Worm (Caenorhabditis elegans) whole organism, L4 larva: ENCODE data around the gene smg-8.

Source experiments
- D1046.2 ChIP-seq: fragments of 200-800 bp; sonication (Bioruptor generic); IDR thresholded peaks from 2 replicates; pipeline ENCODE4 v1.3.6; 2022; ENCODE audit warnings: missing genetic modification characterization, missing compliant biosample characterization
- F37D6.2 ChIP-seq: sonication (generic microtip); optimal IDR thresholded peaks from 2 replicates; lab custom pipeline; 2016; ENCODE audit warnings: mild to moderate bottlenecking, missing genetic modification characterization, missing compliant biosample characterization
- F49E8.2 ChIP-seq: sonication (generic microtip); optimal IDR thresholded peaks from 2 replicates; lab custom pipeline; 2016; ENCODE audit warnings: missing compliant biosample characterization, mild to moderate bottlenecking, missing genetic modification characterization, borderline replicate concordance
- T26A8.4 ChIP-seq: fragments of 200-800 bp; sonication (Bioruptor generic); IDR thresholded peaks from 2 replicates; pipeline ENCODE4 v1.3.6; 2022; ENCODE audit warnings: missing genetic modification characterization, missing compliant biosample characterization
- Y48G9A.11 ChIP-seq: fragments of 200-800 bp; sonication (Bioruptor generic); IDR thresholded peaks from 2 replicates; pipeline ENCODE4 v1.3.6; 2022; ENCODE audit warnings: missing genetic modification reagents, missing genetic modification characterization, missing compliant biosample characterization
- Y5F2A.4 ChIP-seq: fragments of 200-800 bp; sonication (Bioruptor generic); optimal IDR thresholded peaks from 2 replicates; lab custom pipeline; 2018; ENCODE audit warnings: mild to moderate bottlenecking, missing genetic modification characterization, missing compliant biosample characterization
- ZK337.2 ChIP-seq: fragments of 200-800 bp; sonication (Bioruptor generic); IDR thresholded peaks from 2 replicates; pipeline ENCODE4 v1.3.6; 2022; ENCODE audit warnings: missing genetic modification reagents, missing genetic modification characterization, missing compliant biosample characterization
- aha-1 ChIP-seq: fragments of 150-350 bp; peaks from one replicate; lab custom pipeline; 2014; ENCODE audit warnings: missing biosample characterization, missing genetic modification characterization
- ceh-20 ChIP-seq: fragments of 200-800 bp; sonication (Bioruptor generic); IDR thresholded peaks from 2 replicates; pipeline ENCODE4 v1.3.6; 2022; ENCODE audit warnings: missing genetic modification reagents, missing genetic modification characterization, missing compliant biosample characterization
- ceh-28 ChIP-seq: fragments of 150-350 bp; optimal IDR thresholded peaks from 2 replicates; lab custom pipeline; 2014; ENCODE audit warnings: missing biosample characterization, missing genetic modification reagents, missing genetic modification characterization
- ceh-44 ChIP-seq: fragments of 200-800 bp; sonication (Bioruptor generic); IDR thresholded peaks from 2 replicates; pipeline ENCODE4 v1.3.6; 2022; ENCODE audit warnings: missing genetic modification reagents, missing genetic modification characterization, missing compliant biosample characterization
- ces-1 ChIP-seq: fragments of 150-350 bp; sonication (generic microtip); optimal IDR thresholded peaks from 4 replicates; lab custom pipeline; 2014; ENCODE audit warnings: missing biosample characterization, missing genetic modification reagents, missing genetic modification characterization
- cey-2 ChIP-seq: sonication (generic microtip); optimal IDR thresholded peaks from 3 replicates; lab custom pipeline; 2017; ENCODE audit warnings: missing genetic modification characterization, mild to moderate bottlenecking, missing compliant biosample characterization, antibody characterized with exemption, borderline replicate concordance; ENCODE audit not compliant: insufficient read depth
- daf-16 ChIP-seq, 3 experiments: sonication (generic microtip); optimal IDR thresholded peaks; 2 replicates each; lab custom pipeline; 2016 to 2017; ENCODE audit warnings: missing genetic modification characterization in 3 of 3, missing genetic modification reagents in 3 of 3, mild to moderate bottlenecking in 2 of 3, missing compliant biosample characterization in 2 of 3, missing biosample characterization in 1 of 3, moderate library complexity in 1 of 3
- daf-19 ChIP-seq: fragments of 200-800 bp; sonication (Bioruptor generic); conservative IDR thresholded peaks from 2 replicates; pipeline ENCODE4 v1.3.6; 2022; ENCODE audit warnings: missing genetic modification characterization, missing compliant biosample characterization
- daf-8 ChIP-seq: fragments of 200-800 bp; sonication (Bioruptor generic); IDR thresholded peaks from 2 replicates; pipeline ENCODE4 v1.3.6; 2022; ENCODE audit warnings: missing genetic modification characterization, missing compliant biosample characterization
- dmd-6 ChIP-seq: fragments of 200-800 bp; sonication (Bioruptor generic); IDR thresholded peaks from 2 replicates; pipeline ENCODE4 v1.3.6; 2022; ENCODE audit warnings: missing genetic modification reagents, missing genetic modification characterization, missing compliant biosample characterization
- dpl-1 ChIP-seq: fragments of 150-350 bp; optimal IDR thresholded peaks from 2 replicates; lab custom pipeline; 2014; ENCODE audit warnings: missing biosample characterization, missing genetic modification reagents, missing genetic modification characterization
- dve-1 ChIP-seq: sonication (generic microtip); optimal IDR thresholded peaks from 2 replicates; lab custom pipeline; 2017; ENCODE audit warnings: antibody characterized with exemption, mild to moderate bottlenecking, missing genetic modification characterization, missing compliant biosample characterization; ENCODE audit not compliant: insufficient read depth
- fkh-10 ChIP-seq: fragments of 150-350 bp; optimal IDR thresholded peaks from 2 replicates; lab custom pipeline; 2014; ENCODE audit warnings: missing biosample characterization, missing genetic modification reagents, missing genetic modification characterization
- hif-1 ChIP-seq, 2 experiments: sonication (generic microtip); optimal IDR thresholded peaks; 2 replicates each; lab custom pipeline; 2016 to 2017; ENCODE audit warnings: missing compliant biosample characterization in 2 of 2, missing genetic modification characterization in 2 of 2, missing genetic modification reagents in 2 of 2, missing genotype in 2 of 2, mild to moderate bottlenecking in 1 of 2
- hlh-11 ChIP-seq: fragments of 200-800 bp; sonication (Bioruptor generic); optimal IDR thresholded peaks from 2 replicates; lab custom pipeline; 2018; ENCODE audit warnings: mild to moderate bottlenecking, missing genetic modification characterization, missing compliant biosample characterization
- hlh-30 ChIP-seq: sonication (generic microtip); optimal IDR thresholded peaks from 2 replicates; lab custom pipeline; 2017; ENCODE audit warnings: antibody characterized with exemption, mild to moderate bottlenecking, missing genetic modification characterization, missing compliant biosample characterization; ENCODE audit not compliant: insufficient read depth
- hmg-1.1 ChIP-seq: fragments of 200-800 bp; sonication (Bioruptor generic); IDR thresholded peaks from 2 replicates; pipeline ENCODE4 v1.3.6; 2022; ENCODE audit warnings: missing genetic modification reagents, missing genetic modification characterization, missing compliant biosample characterization
- jun-1 ChIP-seq: fragments of 150-350 bp; optimal IDR thresholded peaks from 2 replicates; lab custom pipeline; 2014; ENCODE audit warnings: missing biosample characterization, missing genetic modification reagents, missing genetic modification characterization
- lin-15B ChIP-seq: fragments of 150-350 bp; sonication (generic microtip); optimal IDR thresholded peaks from 3 replicates; lab custom pipeline; 2014; ENCODE audit warnings: missing biosample characterization, missing genetic modification characterization
- lin-38 ChIP-seq: fragments of 200-800 bp; sonication (Bioruptor generic); IDR thresholded peaks from 2 replicates; pipeline ENCODE4 v1.3.6; 2022; ENCODE audit warnings: missing genetic modification reagents, missing genetic modification characterization, missing compliant biosample characterization
- lsy-2 ChIP-seq, 2 experiments: fragments of 150-350 bp in 1 of 2; sonication (generic microtip) in 1 of 2; optimal IDR thresholded peaks; 2 replicates each; lab custom pipeline; 2014 to 2017; ENCODE audit warnings: missing biosample characterization in 2 of 2, missing genetic modification characterization in 2 of 2
- madf-9 ChIP-seq: fragments of 200-800 bp; sonication (Bioruptor generic); conservative IDR thresholded peaks from 2 replicates; pipeline ENCODE4 v1.3.6; 2022; ENCODE audit warnings: missing genetic modification reagents, missing genetic modification characterization, missing compliant biosample characterization
- mdl-1 ChIP-seq, 2 experiments: fragments of 150-350 bp in 1 of 2; sonication (generic microtip) in 1 of 2; optimal IDR thresholded peaks; 2 replicates each; lab custom pipeline; 2014 to 2017; ENCODE audit warnings: missing biosample characterization in 2 of 2, missing genetic modification characterization in 2 of 2
- mep-1 ChIP-seq: fragments of 150-350 bp; sonication (generic microtip); optimal IDR thresholded peaks from 3 replicates; lab custom pipeline; 2014; ENCODE audit warnings: missing biosample characterization, missing genetic modification characterization
- mes-2 ChIP-seq: sonication (generic microtip); optimal IDR thresholded peaks from 2 replicates; lab custom pipeline; 2016; ENCODE audit warnings: missing genotype, mild to moderate bottlenecking, missing genetic modification characterization, missing compliant biosample characterization; ENCODE audit not compliant: poor library complexity, severe bottlenecking
- mxl-2 ChIP-seq: fragments of 200-800 bp; sonication (Bioruptor generic); conservative IDR thresholded peaks from 2 replicates; pipeline ENCODE4 v1.3.6; 2022; ENCODE audit warnings: missing genetic modification reagents, missing genetic modification characterization, missing compliant biosample characterization
- mxl-3 ChIP-seq: fragments of 200-800 bp; sonication (Bioruptor generic); optimal IDR thresholded peaks from 2 replicates; lab custom pipeline; 2018; ENCODE audit warnings: mild to moderate bottlenecking, missing genetic modification characterization, missing compliant biosample characterization
- nhr-102 ChIP-seq: sonication (generic microtip); optimal IDR thresholded peaks from 2 replicates; lab custom pipeline; 2016; ENCODE audit warnings: mild to moderate bottlenecking, missing genetic modification characterization, moderate library complexity, missing compliant biosample characterization
- nhr-28 ChIP-seq: fragments of 150-350 bp; optimal IDR thresholded peaks from 2 replicates; lab custom pipeline; 2014; ENCODE audit warnings: missing biosample characterization, missing genetic modification characterization
- nhr-42 ChIP-seq: fragments of 200-800 bp; sonication (Bioruptor generic); IDR thresholded peaks from 2 replicates; pipeline ENCODE4 v1.3.6; 2022; ENCODE audit warnings: missing genetic modification characterization, missing compliant biosample characterization
- nhr-48 ChIP-seq: sonication (generic microtip); optimal IDR thresholded peaks from 2 replicates; lab custom pipeline; 2016; ENCODE audit warnings: mild to moderate bottlenecking, missing genetic modification characterization, missing compliant biosample characterization
- nhr-77 ChIP-seq: fragments of 150-350 bp; optimal IDR thresholded peaks from 2 replicates; lab custom pipeline; 2014; ENCODE audit warnings: missing biosample characterization, missing genetic modification characterization
- pha-4 ChIP-seq, 2 experiments: fragments of 150-350 bp in 1 of 2; fragments of 200-800 bp in 1 of 2; sonication (Bioruptor generic) in 1 of 2; IDR thresholded peaks in 1 of 2; optimal IDR thresholded peaks in 1 of 2; 2 replicates each; pipeline versions ENCODE4 v1.3.6 to Lab custom; 2014 to 2022; ENCODE audit warnings: missing genetic modification characterization in 2 of 2, missing genetic modification reagents in 2 of 2, missing biosample characterization in 1 of 2, missing compliant biosample characterization in 1 of 2
- pqm-1 ChIP-seq: sonication (generic microtip); optimal IDR thresholded peaks from 2 replicates; lab custom pipeline; 2017; ENCODE audit warnings: missing biosample characterization, missing genetic modification characterization
- rbr-2 ChIP-seq: sonication (generic microtip); optimal IDR thresholded peaks from 2 replicates; lab custom pipeline; 2016; ENCODE audit warnings: missing genotype, missing genetic modification characterization, missing compliant biosample characterization
- saeg-2 ChIP-seq: fragments of 200-800 bp; sonication (Bioruptor generic); IDR thresholded peaks from 2 replicates; pipeline ENCODE4 v1.3.6; 2022; ENCODE audit warnings: missing genetic modification reagents, missing genetic modification characterization, missing compliant biosample characterization
- snpc-4 ChIP-seq: fragments of 150-350 bp; optimal IDR thresholded peaks from 2 replicates; lab custom pipeline; 2014; ENCODE audit warnings: missing biosample characterization, missing genetic modification characterization
- spr-1 ChIP-seq: sonication (generic microtip); optimal IDR thresholded peaks from 2 replicates; lab custom pipeline; 2016; ENCODE audit warnings: mild to moderate bottlenecking, missing genetic modification characterization, missing compliant biosample characterization
- vab-7 ChIP-seq: fragments of 200-800 bp; sonication (Bioruptor generic); IDR thresholded peaks from 2 replicates; pipeline ENCODE4 v1.3.6; 2022; ENCODE audit warnings: missing genetic modification reagents, missing genetic modification characterization, missing compliant biosample characterization
- zfp-3 ChIP-seq: fragments of 200-800 bp; sonication (Bioruptor generic); conservative IDR thresholded peaks from 2 replicates; pipeline ENCODE4 v1.3.6; 2022; ENCODE audit warnings: missing genetic modification reagents, missing genetic modification characterization, missing compliant biosample characterization
- ztf-7 ChIP-seq: fragments of 150-350 bp; optimal IDR thresholded peaks from 2 replicates; lab custom pipeline; 2014; ENCODE audit warnings: missing biosample characterization, missing genetic modification characterization

The smg-8 gene

DNA sequence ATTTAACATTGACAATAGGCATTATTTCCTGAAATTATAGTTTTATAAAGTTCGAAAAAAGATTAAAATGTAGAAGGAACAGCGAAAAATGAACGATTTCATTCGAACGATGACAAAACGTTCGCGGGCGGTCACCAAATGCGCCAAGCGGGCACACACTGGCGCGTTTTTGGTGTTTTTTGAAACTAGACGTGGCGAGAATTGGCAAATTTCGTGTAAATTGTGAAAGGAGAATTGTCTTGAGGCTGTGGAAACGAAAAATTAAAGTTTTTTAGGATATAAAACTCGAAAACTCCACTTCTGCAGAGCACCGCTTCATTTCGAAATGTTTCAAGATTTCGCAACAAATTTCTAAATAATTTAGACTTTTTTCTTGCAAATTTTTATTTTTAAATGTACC, 47.5 kb downstream of the smg-8 start, which contains the start of gene usp-14:
TSS of gene usp-14 (minus strand) at position 28 of the 400 bp plus-strand sequence.
- TF ChIP-seq mdl-1 (tag; optimal IDR thresholded peaks at IDR 0.05; lab: Kevin White, UChicago) (no peak), madf-9 (no peak), hlh-30 (peak; percentile 18), ceh-20 (GFP tag; lab: Robert Waterston, UW) (peak; percentile 28; the same call in 1 of the 2 replicates), zfp-3 (0 out of 2 replicates have a peak, but pooled peaks have one; percentile 23), Y5F2A.4 (no peak), rbr-2 (tag; lab: Kevin White, UChicago) (peak; percentile 44), mxl-2 (no peak), hif-1 (tag; optimal IDR thresholded peaks at IDR 0.05; lab: Kevin White, UChicago) (peak in 1 of 2 experiments; percentile 71), hlh-11 (peak; percentile 57), dpl-1 (peak; percentile 86), lsy-2 (tag; optimal IDR thresholded peaks at IDR 0.05; lab: Kevin White, UChicago) (peak in 1 of 2 experiments; percentile 79), saeg-2 (no peak), ceh-44 (GFP tag; lab: Robert Waterston, UW) (no peak), dve-1 (tag; lab: Kevin White, UChicago) (peak; percentile 67), T26A8.4 (0 out of 2 replicates have a peak, but pooled peaks have one; percentile 23), ceh-28 (tag; lab: Kevin White, UChicago) (no peak), pha-4 (GFP tag; IDR thresholded peaks at IDR 0.05; lab: Robert Waterston, UW) (no peak), pha-4 (tag; optimal IDR thresholded peaks at IDR 0.05; lab: Kevin White, UChicago) (no peak), lin-38 (GFP tag; lab: Robert Waterston, UW) (peak; percentile 71), mxl-3 (GFP tag; lab: Kevin White, UChicago) (peak; percentile 3), spr-1 (peak; percentile 24), nhr-42 (GFP tag; lab: Robert Waterston, UW) (peak; percentile 80), F37D6.2 (peak; percentile 15), fkh-10 (GFP tag; lab: Kevin White, UChicago) (peak; percentile 21), ztf-7 (tag; lab: Kevin White, UChicago) (peak; percentile 23), nhr-102 (peak; percentile 15), aha-1 (peak; percentile 98), mep-1 (tag; lab: Kevin White, UChicago) (peak; percentile 53), jun-1 (tag; lab: Kevin White, UChicago) (no peak), lin-15B (tag; lab: Kevin White, UChicago) (no peak), dmd-6 (GFP tag; lab: Robert Waterston, UW) (peak; percentile 53), nhr-28 (peak; percentile 19), vab-7 (0 out of 2 replicates have a peak, but pooled peaks have one; percentile 16), ces-1 (no peak), F49E8.2 (tag; lab: Kevin White, UChicago) (no peak), daf-19 (GFP tag; lab: Robert Waterston, UW) (no peak), nhr-77 (tag; lab: Kevin White, UChicago) (peak; percentile 60), hmg-1.1 (GFP tag; lab: Robert Waterston, UW) (peak; percentile 55; the same call in 1 of the 2 replicates), Y48G9A.11 (GFP tag; lab: Robert Waterston, UW) (no peak), mes-2 (tag; lab: Kevin White, UChicago) (peak; percentile 81)

DNA sequence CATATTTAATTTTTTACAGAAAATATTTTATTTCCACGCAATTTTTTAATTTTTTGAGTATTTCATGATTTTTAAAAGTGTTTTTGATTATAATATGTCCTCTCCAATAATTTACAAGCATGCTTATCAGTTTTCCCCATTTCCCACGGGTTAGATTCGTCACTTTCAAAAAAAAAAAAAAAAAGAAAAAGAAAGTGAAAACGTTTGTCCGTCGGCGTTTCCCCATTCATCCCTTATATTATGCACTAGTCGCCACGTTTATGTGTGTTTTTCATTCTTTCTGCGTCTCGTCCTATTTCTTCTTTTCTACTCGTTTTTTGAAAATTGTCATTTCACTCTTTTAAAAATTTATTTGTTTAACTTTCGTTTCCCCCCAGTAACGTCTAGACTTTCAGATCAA, 48.2 kb downstream of the smg-8 start, which contains the start of gene vnut-1:
TSS of gene vnut-1 (plus strand) at position 396 of the 400 bp plus-strand sequence.
- TF ChIP-seq pqm-1 (tag; lab: Kevin White, UChicago) = peak; percentile 79
- TF ChIP-seq daf-16 (GFP tag; optimal IDR thresholded peaks at IDR 0.05; lab: Kevin White, UChicago) = no peak
- TF ChIP-seq daf-16 (tag; optimal IDR thresholded peaks at IDR 0.05; lab: Kevin White, UChicago) = peak; percentile 70
- peak; percentile 68 for TF ChIP-seq cey-2 (tag; lab: Kevin White, UChicago)
- no peak for TF ChIP-seq snpc-4
- peak; percentile 78 for TF ChIP-seq nhr-28
- TF ChIP-seq lsy-2 (tag; optimal IDR thresholded peaks at IDR 0.05; lab: Kevin White, UChicago) = peak in 1 of 2 experiments; percentile 66
- TF ChIP-seq dmd-6 (GFP tag; lab: Robert Waterston, UW) = peak; percentile 43
- no peak for TF ChIP-seq lin-15B (tag; lab: Kevin White, UChicago)
- TF ChIP-seq D1046.2 (GFP tag; lab: Robert Waterston, UW) = no peak
- TF ChIP-seq ZK337.2 (GFP tag; lab: Robert Waterston, UW) = no peak
- no peak for TF ChIP-seq daf-8 (GFP tag; lab: Robert Waterston, UW)
- TF ChIP-seq nhr-77 (tag; lab: Kevin White, UChicago) = peak; percentile 92
- TF ChIP-seq dpl-1 = peak; percentile 29
- TF ChIP-seq mep-1 (tag; lab: Kevin White, UChicago) = peak; percentile 66
- TF ChIP-seq hlh-30 = peak; percentile 55
- peak; percentile 32 for TF ChIP-seq hlh-11
- TF ChIP-seq hif-1 (tag; optimal IDR thresholded peaks at IDR 0.05; lab: Kevin White, UChicago) = peak in 1 of 2 experiments; percentile 62
- peak; percentile 37; the same call in 1 of the 2 replicates for TF ChIP-seq hmg-1.1 (GFP tag; lab: Robert Waterston, UW)
- peak; percentile 57 for TF ChIP-seq nhr-48 (tag; lab: Kevin White, UChicago)
